Worm (Caenorhabditis elegans): ENCODE results near the gene unc-18.

Gene unc-18

DNA sequence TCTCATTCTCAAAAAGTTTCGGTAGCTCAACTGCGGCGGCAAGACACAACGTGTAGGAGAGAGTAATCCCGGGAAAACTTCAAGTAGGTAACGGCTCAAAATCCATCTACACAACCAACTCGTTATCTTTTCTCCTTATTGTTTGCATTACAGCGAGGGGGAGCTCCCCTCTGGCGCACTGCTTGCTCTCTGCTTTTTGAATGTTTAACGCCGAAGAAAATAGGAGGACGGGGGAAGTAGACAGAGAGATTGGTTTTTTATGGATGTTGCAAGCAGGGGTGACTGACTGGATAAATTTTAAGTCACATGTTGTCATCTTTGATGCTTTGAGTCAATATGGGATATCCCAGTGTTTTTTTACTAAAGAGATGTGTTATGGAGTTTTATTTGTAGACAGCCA lies 6.9 kb downstream of the unc-18 start:
- TF ChIP-seq elt-1 (tag; optimal IDR thresholded peaks at IDR 0.05; ENCODE audit: borderline replicate concordance, insufficient read depth) = no peak
- TF ChIP-seq hlh-1 (tag; optimal IDR thresholded peaks at IDR 0.05) = no peak

DNA sequence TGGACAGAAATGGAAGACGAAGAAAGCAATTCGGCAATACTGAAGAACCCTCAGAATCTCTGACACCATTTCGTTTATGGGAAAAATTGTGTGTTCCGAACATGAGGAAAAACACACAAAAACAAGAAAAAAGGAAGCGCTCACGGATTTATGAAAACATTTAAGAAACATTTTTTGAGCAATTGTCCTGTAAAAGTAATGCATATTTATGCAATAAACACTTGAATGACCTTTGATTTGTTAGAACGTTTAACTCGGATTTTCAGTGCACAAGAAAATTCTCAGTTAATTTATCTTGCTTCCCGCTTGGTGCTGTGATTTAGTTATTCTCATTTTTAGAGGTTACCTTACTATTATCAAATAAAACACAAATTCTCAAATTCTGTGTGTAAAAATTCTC lies 21.2 kb downstream of the unc-18 start:
- TF ChIP-seq unc-120 (tag; optimal IDR thresholded peaks at IDR 0.05; ENCODE audit: poor library complexity, severe bottlenecking) = no peak
- TF ChIP-seq elt-1 (tag; optimal IDR thresholded peaks at IDR 0.05; ENCODE audit: borderline replicate concordance, insufficient read depth) = no peak
- no peak for TF ChIP-seq pha-4 (tag; optimal IDR thresholded peaks at IDR 0.05)
- TF ChIP-seq ham-2 (GFP tag; optimal IDR thresholded peaks at IDR 0.05) = no peak
- no peak for TF ChIP-seq ceh-83 (GFP tag; optimal IDR thresholded peaks at IDR 0.05)

DNA sequence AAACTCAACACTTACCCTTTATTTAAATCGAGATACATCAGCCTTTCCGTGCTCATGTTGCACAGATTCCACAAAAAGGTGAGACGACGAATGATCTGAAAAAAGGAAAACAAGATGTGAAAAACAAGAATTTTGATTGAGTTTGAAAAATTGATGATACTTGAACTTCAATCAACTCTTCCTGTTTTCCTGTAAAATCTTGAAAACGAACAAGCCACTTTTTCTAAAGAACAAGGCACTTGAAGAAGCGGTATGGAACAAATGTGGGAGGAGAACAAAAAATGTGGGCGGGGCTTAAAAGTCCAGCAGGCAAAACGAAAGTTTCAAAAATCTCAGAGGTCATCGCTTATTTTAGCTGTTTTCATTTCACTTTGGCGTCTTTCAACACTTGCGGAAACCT lies 24.3 kb downstream of the unc-18 start, which contains the start of gene kvs-1:
Gene kvs-1 (minus strand): TSS at position 101 of the 400 bp plus-strand sequence.
- TF ChIP-seq flh-1 (GFP tag; optimal IDR thresholded peaks at IDR 0.05) = no peak

DNA sequence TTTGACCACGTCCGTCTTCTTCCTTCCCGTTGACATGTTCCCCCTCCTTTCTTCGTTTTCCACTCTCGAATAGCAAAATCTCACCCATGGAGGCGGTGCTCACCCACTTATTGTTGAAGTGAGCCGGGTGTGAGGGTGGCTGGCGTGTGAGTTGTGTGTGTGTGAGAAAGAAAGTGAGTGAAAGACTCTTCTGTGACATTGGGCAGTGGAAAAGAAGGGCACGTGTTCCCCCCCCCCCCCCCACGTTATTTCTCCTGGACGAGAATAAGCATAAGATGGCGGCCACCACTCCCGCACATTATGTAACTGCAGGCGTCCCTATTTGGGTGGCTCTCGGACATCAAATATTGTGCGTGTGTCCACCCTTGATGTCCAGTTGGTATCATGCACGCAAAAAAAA lies 27.5 kb downstream of the unc-18 start:
- TF ChIP-seq sptf-1 (tag; optimal IDR thresholded peaks at IDR 0.05) = peak; percentile 84
- TF ChIP-seq ces-1 (GFP tag; optimal IDR thresholded peaks at IDR 0.05) = peak; percentile 4
- TF ChIP-seq mls-2 (tag; optimal IDR thresholded peaks at IDR 0.05) = no peak
- no peak for TF ChIP-seq unc-39 (tag; optimal IDR thresholded peaks at IDR 0.05)
- no peak for TF ChIP-seq cnd-1 (tag; optimal IDR thresholded peaks at IDR 0.05)

DNA sequence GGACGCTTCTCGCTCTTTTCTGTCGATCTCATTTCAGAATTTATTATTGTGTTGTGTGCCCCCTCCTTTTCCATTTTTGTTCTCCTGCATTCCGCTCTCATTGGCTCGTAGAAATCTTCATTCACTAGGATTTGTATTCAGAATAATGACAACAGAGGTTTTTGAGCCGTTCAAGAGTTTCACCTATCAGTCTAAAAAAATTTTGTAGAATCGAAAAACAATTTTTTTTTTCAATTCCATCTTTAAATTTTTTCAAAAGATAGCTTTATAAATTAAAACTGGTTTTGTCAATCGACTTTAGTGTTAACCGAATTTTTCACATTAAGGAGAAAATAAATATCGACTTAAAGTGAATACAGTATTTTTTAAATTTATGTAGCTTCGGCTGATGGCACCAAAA lies 27.9 kb downstream of the unc-18 start, which contains the start of gene K09F5.4:
Gene K09F5.4 (minus strand): TSS at position 101 of the 400 bp plus-strand sequence.
- no peak for TF ChIP-seq lin-13 (tag; optimal IDR thresholded peaks at IDR 0.05)
- no peak for TF ChIP-seq sem-2 (GFP tag; optimal IDR thresholded peaks at IDR 0.05)
- no peak for TF ChIP-seq sptf-1 (tag; optimal IDR thresholded peaks at IDR 0.05)
- no peak for TF ChIP-seq ztf-11 (tag; optimal IDR thresholded peaks at IDR 0.05)
- TF ChIP-seq cnd-1 (tag; optimal IDR thresholded peaks at IDR 0.05) = no peak
- no peak for TF ChIP-seq unc-62 (GFP tag; optimal IDR thresholded peaks at IDR 0.05)
- no peak for TF ChIP-seq M03D4.4 (tag; optimal IDR thresholded peaks at IDR 0.05)
- no peak for TF ChIP-seq nhr-2 (tag; optimal IDR thresholded peaks at IDR 0.05)
- no peak for TF ChIP-seq ceh-43 (GFP tag; optimal IDR thresholded peaks at IDR 0.05)
- TF ChIP-seq ceh-83 (GFP tag; optimal IDR thresholded peaks at IDR 0.05) = no peak
- TF ChIP-seq mab-5 (tag; optimal IDR thresholded peaks at IDR 0.05) = no peak
- TF ChIP-seq nhr-12 (tag; optimal IDR thresholded peaks at IDR 0.05) = no peak
- TF ChIP-seq unc-120 (tag; optimal IDR thresholded peaks at IDR 0.05; ENCODE audit: poor library complexity, severe bottlenecking) = no peak
- no peak for TF ChIP-seq mep-1 (tag; optimal IDR thresholded peaks at IDR 0.05)
- TF ChIP-seq zip-8 (tag; optimal IDR thresholded peaks at IDR 0.05) = no peak
- no peak for TF ChIP-seq hlh-1 (tag; optimal IDR thresholded peaks at IDR 0.05)
- no peak for TF ChIP-seq drap-1 (GFP tag; optimal IDR thresholded peaks at IDR 0.05)
- no peak for TF ChIP-seq nhr-237 (tag; optimal IDR thresholded peaks at IDR 0.05)

DNA sequence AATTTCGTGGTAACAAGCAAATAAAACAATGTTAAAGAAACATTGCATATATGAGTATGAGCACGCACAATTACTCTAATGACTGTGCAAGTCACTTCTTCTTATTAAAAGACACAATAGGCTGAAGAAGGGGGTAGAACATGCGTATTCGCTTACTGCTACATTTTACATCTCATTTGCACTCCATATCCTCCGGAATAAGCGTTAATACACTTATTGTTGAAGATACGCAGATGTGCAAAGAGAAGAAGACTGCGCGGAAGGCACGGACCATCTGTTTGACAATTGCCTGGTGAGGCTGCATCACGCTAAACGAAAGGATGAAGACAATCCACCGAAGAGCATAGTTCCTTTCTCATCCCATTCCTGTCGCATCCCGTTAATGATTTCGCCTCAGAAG lies 30.2 kb downstream of the unc-18 start:
- TF ChIP-seq mep-1 (tag; optimal IDR thresholded peaks at IDR 0.05) (peak; percentile 29), unc-39 (tag; optimal IDR thresholded peaks at IDR 0.05) (no peak), mls-2 (tag; optimal IDR thresholded peaks at IDR 0.05) (peak; percentile 83), pha-4 (tag; optimal IDR thresholded peaks at IDR 0.05) (no peak), blmp-1 (tag; optimal IDR thresholded peaks at IDR 0.05) (no peak), hlh-1 (tag; optimal IDR thresholded peaks at IDR 0.05) (peak; percentile 59), ham-2 (GFP tag; optimal IDR thresholded peaks at IDR 0.05) (peak; percentile 63), lin-13 (tag; optimal IDR thresholded peaks at IDR 0.05) (no peak), elt-1 (tag; optimal IDR thresholded peaks at IDR 0.05; ENCODE audit: borderline replicate concordance, insufficient read depth) (no peak), zip-8 (tag; optimal IDR thresholded peaks at IDR 0.05) (no peak), nhr-76 (tag; optimal IDR thresholded peaks at IDR 0.05) (no peak), flh-1 (GFP tag; optimal IDR thresholded peaks at IDR 0.05) (no peak), sptf-1 (tag; optimal IDR thresholded peaks at IDR 0.05) (no peak), ces-1 (GFP tag; optimal IDR thresholded peaks at IDR 0.05) (peak; percentile 99), nhr-12 (tag; optimal IDR thresholded peaks at IDR 0.05) (no peak), tbx-8 (GFP tag; optimal IDR thresholded peaks at IDR 0.05) (no peak), snpc-4 (tag; optimal IDR thresholded peaks at IDR 0.05) (no peak), cnd-1 (tag; optimal IDR thresholded peaks at IDR 0.05) (peak; percentile 88), bed-3 (GFP tag; optimal IDR thresholded peaks at IDR 0.05) (no peak), unc-62 (GFP tag; optimal IDR thresholded peaks at IDR 0.05) (no peak), ceh-43 (GFP tag; optimal IDR thresholded peaks at IDR 0.05) (peak; percentile 10), ceh-39 (tag; optimal IDR thresholded peaks at IDR 0.05) (no peak), ceh-83 (GFP tag; optimal IDR thresholded peaks at IDR 0.05) (no peak), lsy-2 (tag; optimal IDR thresholded peaks at IDR 0.05) (no peak), sem-2 (GFP tag; optimal IDR thresholded peaks at IDR 0.05) (no peak), unc-120 (tag; optimal IDR thresholded peaks at IDR 0.05; ENCODE audit: poor library complexity, severe bottlenecking) (no peak), lin-32 (GFP tag; optimal IDR thresholded peaks at IDR 0.05) (peak; percentile 66), M03D4.4 (tag; optimal IDR thresholded peaks at IDR 0.05) (no peak), drap-1 (GFP tag; optimal IDR thresholded peaks at IDR 0.05) (peak; percentile 5), elt-3 (tag; optimal IDR thresholded peaks at IDR 0.05) (no peak), nhr-2 (tag; optimal IDR thresholded peaks at IDR 0.05) (no peak), mab-5 (tag; optimal IDR thresholded peaks at IDR 0.05) (no peak), nhr-237 (tag; optimal IDR thresholded peaks at IDR 0.05) (no peak), ztf-11 (tag; optimal IDR thresholded peaks at IDR 0.05) (peak; percentile 30), nhr-28 (tag; optimal IDR thresholded peaks at IDR 0.05) (no peak)

Measured in whole organism, mixed stage, embryonic.